Worm (Caenorhabditis elegans): Measurements from ENCODE around the gene glb-34.

DNA sequence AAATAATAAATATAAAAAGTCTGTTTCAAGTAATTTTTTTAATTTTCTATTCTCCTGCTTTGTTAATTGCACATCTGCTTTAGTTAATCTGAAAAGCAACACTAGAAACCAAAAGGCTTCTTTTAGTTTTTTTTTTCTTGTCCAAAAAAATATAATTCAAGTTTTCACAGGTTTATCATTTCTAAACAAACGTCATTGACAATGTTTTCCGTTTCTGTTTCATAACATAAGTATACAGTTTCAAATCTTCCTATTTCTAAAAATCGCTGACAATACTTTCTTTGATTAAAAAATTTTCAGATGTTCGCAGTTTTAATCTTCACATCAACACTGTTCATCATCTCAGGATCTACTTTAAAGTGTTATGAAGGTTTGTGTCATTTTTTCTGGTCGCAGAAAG lies 7.4 kb downstream of the glb-34 start, which contains the start of gene Y57G11B.2:
- TF ChIP-seq lin-35 (GFP tag; optimal IDR thresholded peaks at IDR 0.05) (no peak), alr-1 (tag; optimal IDR thresholded peaks at IDR 0.05; ENCODE audit: borderline replicate concordance) (no peak), zag-1 (tag; optimal IDR thresholded peaks at IDR 0.05) (no peak), ces-1 (GFP tag; optimal IDR thresholded peaks at IDR 0.05) (no peak), aha-1 (tag; optimal IDR thresholded peaks at IDR 0.05) (no peak), nhr-12 (tag; optimal IDR thresholded peaks at IDR 0.05) (no peak), aly-2 (tag; optimal IDR thresholded peaks at IDR 0.05) (no peak), mdl-1 (tag; optimal IDR thresholded peaks at IDR 0.05) (no peak), pqm-1 (tag; optimal IDR thresholded peaks at IDR 0.05) (no peak), snu-23 (GFP tag; optimal IDR thresholded peaks at IDR 0.05) (no peak), C34B4.2 (tag; optimal IDR thresholded peaks at IDR 0.05) (no peak), hpl-2 (GFP tag; optimal IDR thresholded peaks at IDR 0.05) (no peak)

Data from whole organism, L1 larva.